Worm (Caenorhabditis elegans) whole organism, late embryonic: ENCODE data around the gene F38H4.5.

Experiments
- K09A11.1 ChIP-seq: sonication (generic microtip); optimal IDR thresholded peaks from 2 replicates; lab custom pipeline; 2017; ENCODE audit warnings: antibody characterized with exemption, mild to moderate bottlenecking, missing genetic modification characterization, missing compliant biosample characterization; ENCODE audit not compliant: insufficient read depth
- T23F11.4 ChIP-seq: fragments of 200-800 bp; sonication (Bioruptor generic); optimal IDR thresholded peaks from 2 replicates; lab custom pipeline; 2018; ENCODE audit warnings: mild to moderate bottlenecking, missing genetic modification characterization, missing compliant biosample characterization
- ceh-18 ChIP-seq: sonication (generic microtip); optimal IDR thresholded peaks from 2 replicates; lab custom pipeline; 2016; ENCODE audit warnings: missing genetic modification characterization, missing compliant biosample characterization
- elt-4 ChIP-seq: sonication (generic microtip); optimal IDR thresholded peaks from 2 replicates; lab custom pipeline; 2016; ENCODE audit warnings: missing genetic modification characterization, missing compliant biosample characterization
- fkh-6 ChIP-seq: sonication (generic microtip); optimal IDR thresholded peaks from 2 replicates; lab custom pipeline; 2016; ENCODE audit warnings: missing genetic modification characterization, missing compliant biosample characterization
- hlh-8 ChIP-seq: sonication (generic microtip); optimal IDR thresholded peaks from 2 replicates; lab custom pipeline; 2016; ENCODE audit warnings: missing genotype, missing genetic modification characterization, missing compliant biosample characterization
- lin-11 ChIP-seq: fragments of 200-800 bp; sonication (Bioruptor generic); optimal IDR thresholded peaks from 2 replicates; lab custom pipeline; 2018; ENCODE audit warnings: mild to moderate bottlenecking, missing genetic modification characterization, missing compliant biosample characterization
- pha-4 ChIP-seq: fragments of 150-350 bp; optimal IDR thresholded peaks from 2 replicates; lab custom pipeline; 2018; ENCODE audit warnings: missing biosample characterization, missing genetic modification reagents, missing genetic modification characterization
- tbx-2 ChIP-seq: sonication (generic microtip); optimal IDR thresholded peaks from 2 replicates; lab custom pipeline; 2016; ENCODE audit warnings: missing genetic modification characterization, missing compliant biosample characterization
- ttx-3 ChIP-seq: sonication (generic microtip); optimal IDR thresholded peaks from 2 replicates; lab custom pipeline; 2016; ENCODE audit warnings: missing genetic modification reagents, missing genetic modification characterization, missing compliant biosample characterization

DNA sequence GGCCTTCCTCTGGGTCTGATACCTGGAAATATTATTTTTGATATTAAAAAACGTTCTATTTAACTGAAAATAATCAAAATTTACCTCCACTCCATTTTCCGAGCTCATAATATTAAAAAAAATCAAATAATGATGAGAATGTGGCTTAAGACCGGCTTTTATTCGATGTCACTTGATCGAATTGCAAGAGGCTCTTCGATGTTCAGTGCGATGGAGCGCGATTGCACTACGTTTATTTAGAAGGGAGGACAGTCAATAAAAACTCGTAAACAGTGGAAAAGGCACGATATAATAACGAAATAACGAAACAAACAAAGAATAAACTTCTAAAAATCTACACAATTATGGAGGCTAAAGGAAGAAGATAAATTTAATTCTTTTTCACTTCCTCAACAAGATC lies 2.8 kb downstream of the F38H4.5 start, which contains the start of gene tag-30:
- TF ChIP-seq tbx-2 (peak; percentile 41), elt-4 (tag; lab: Kevin White, UChicago) (no peak), ttx-3 (no peak), hlh-8 (tag; lab: Kevin White, UChicago) (no peak), fkh-6 (tag; lab: Kevin White, UChicago) (no peak), ceh-18 (no peak), lin-11 (tag; lab: Kevin White, UChicago) (no peak), T23F11.4 (GFP tag; lab: Kevin White, UChicago) (no peak), pha-4 (tag; lab: Kevin White, UChicago) (no peak), K09A11.1 (no peak)
